Worm (Caenorhabditis elegans): ENCODE measurements around the gene F58E6.8.

The F58E6.8 gene

DNA sequence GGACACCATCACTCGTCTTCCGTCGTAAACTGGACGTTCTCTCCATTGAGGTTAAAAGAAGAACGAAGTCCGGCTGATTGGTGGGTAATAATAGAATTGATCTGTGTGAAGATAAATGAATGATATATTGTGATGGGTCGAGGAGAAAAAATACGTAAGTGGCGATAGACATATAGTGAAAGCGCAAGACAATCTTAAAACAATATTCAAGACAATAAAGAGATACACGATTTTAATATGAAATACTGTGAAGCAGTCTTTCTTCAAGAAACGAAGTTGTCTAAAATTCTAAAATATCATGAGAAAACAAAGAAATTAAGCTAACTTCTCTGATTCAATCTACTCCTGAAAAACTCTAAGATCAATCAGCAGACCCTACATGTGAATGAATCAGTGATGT, 42.1 kb downstream of the F58E6.8 start, which contains the start of gene F40F9.10:
TSS of gene F40F9.10 (minus strand) at position 101 of the 400 bp plus-strand sequence.
- no peak for TF ChIP-seq tbx-11 (GFP tag; IDR thresholded peaks at IDR 0.05)
- TF ChIP-seq aly-1 (tag; optimal IDR thresholded peaks at IDR 0.05): no peak
- TF ChIP-seq tra-4 (tag; optimal IDR thresholded peaks at IDR 0.05): no peak
- no peak for TF ChIP-seq flt-1 (GFP tag; IDR thresholded peaks at IDR 0.05)
- no peak for TF ChIP-seq sea-1 (GFP tag; conservative IDR thresholded peaks at IDR 0.05)
- no peak for TF ChIP-seq tbx-37 (GFP tag; conservative IDR thresholded peaks at IDR 0.05)
- no peak for TF ChIP-seq pes-1 (GFP tag; IDR thresholded peaks at IDR 0.05)
- TF ChIP-seq ceh-13 (GFP tag; optimal IDR thresholded peaks at IDR 0.05): no peak
- TF ChIP-seq F13C5.2 (tag; optimal IDR thresholded peaks at IDR 0.05): no peak
- TF ChIP-seq ets-7 (tag; optimal IDR thresholded peaks at IDR 0.05): no peak

DNA sequence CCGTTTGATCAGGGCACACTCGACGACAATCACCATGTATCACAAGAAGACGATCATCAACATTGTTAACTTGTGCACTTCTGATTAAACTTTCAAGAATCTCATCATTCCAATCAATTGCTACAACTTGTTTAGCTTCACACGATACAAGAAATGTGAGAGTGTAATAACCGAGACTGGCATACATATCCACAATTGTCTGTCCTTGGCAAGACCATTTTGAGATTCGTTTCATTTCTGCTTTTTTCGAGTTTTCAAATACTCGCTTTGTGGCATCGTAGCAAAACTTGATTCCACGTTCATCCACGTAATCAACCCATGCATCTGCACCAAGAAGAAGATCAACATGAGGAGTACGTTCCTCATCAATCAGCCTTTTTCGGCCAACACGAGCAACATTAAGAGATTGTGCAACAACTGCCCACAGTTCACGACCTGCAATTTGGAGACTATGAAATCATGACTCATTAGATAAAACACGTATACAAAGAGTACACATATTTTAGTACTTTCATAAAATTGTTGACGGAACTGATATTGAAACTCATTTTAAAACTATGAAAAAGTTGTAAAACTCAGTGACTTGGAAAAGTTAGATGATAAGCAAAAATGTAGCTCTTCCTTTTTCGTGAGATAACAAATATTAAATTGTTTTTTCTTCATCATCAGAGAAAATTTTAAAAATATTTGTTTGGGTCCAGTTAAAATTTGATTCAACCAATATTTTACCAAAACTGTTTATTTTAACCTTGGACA, 43.0 kb downstream of the F58E6.8 start:
- no peak for TF ChIP-seq F13C5.2 (tag; optimal IDR thresholded peaks at IDR 0.05)
- TF ChIP-seq hmg-4 (GFP tag; optimal IDR thresholded peaks at IDR 0.05): no peak
- TF ChIP-seq hmbx-1 (tag; optimal IDR thresholded peaks at IDR 0.05): no peak
- no peak for TF ChIP-seq tbx-37 (GFP tag; conservative IDR thresholded peaks at IDR 0.05)
- TF ChIP-seq sea-1 (GFP tag; conservative IDR thresholded peaks at IDR 0.05): no peak
- TF ChIP-seq hnd-1 (tag; optimal IDR thresholded peaks at IDR 0.05): no peak
- no peak for TF ChIP-seq flt-1 (GFP tag; IDR thresholded peaks at IDR 0.05)
- no peak for TF ChIP-seq pes-1 (GFP tag; IDR thresholded peaks at IDR 0.05)
- TF ChIP-seq ama-1 (optimal IDR thresholded peaks at IDR 0.05): no peak
- no peak for TF ChIP-seq B0310.2 (tag; optimal IDR thresholded peaks at IDR 0.05)
- no peak for TF ChIP-seq ets-7 (tag; optimal IDR thresholded peaks at IDR 0.05)
- TF ChIP-seq ceh-36 (tag; optimal IDR thresholded peaks at IDR 0.05): no peak

DNA sequence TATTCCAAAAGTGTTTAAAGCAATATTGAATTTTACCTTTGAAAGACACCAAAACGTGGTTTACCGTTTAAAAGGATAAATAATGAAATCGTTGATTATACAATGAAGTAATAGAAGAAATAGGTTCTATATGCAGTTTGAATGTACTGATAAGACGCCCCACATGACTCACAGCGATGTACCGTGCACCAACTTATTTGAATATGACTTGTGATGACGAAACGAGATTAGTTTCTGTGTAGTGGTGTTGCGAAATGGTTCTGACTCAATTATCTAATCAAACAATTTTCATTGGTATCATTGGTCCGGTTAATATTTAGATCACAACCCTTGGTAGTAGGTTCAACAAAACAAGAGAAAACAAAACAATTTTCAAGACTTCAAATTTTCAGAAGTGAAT, 44.5 kb downstream of the F58E6.8 start:
- TF ChIP-seq tbx-11 (GFP tag; IDR thresholded peaks at IDR 0.05) (no peak), tra-4 (tag; optimal IDR thresholded peaks at IDR 0.05) (no peak), ceh-36 (tag; optimal IDR thresholded peaks at IDR 0.05) (no peak), aly-1 (tag; optimal IDR thresholded peaks at IDR 0.05) (no peak), hmg-4 (GFP tag; optimal IDR thresholded peaks at IDR 0.05) (no peak), pes-1 (GFP tag; IDR thresholded peaks at IDR 0.05) (no peak), B0310.2 (tag; optimal IDR thresholded peaks at IDR 0.05) (no peak), F13C5.2 (tag; optimal IDR thresholded peaks at IDR 0.05) (no peak), ets-7 (tag; optimal IDR thresholded peaks at IDR 0.05) (no peak), flt-1 (GFP tag; IDR thresholded peaks at IDR 0.05) (no peak), tbx-37 (GFP tag; conservative IDR thresholded peaks at IDR 0.05) (no peak), hmbx-1 (tag; optimal IDR thresholded peaks at IDR 0.05) (no peak), ama-1 (optimal IDR thresholded peaks at IDR 0.05) (no peak), hnd-1 (tag; optimal IDR thresholded peaks at IDR 0.05) (no peak), ceh-13 (GFP tag; optimal IDR thresholded peaks at IDR 0.05) (no peak), scrt-1 (GFP tag; IDR thresholded peaks at IDR 0.05) (no peak), sea-1 (GFP tag; conservative IDR thresholded peaks at IDR 0.05) (no peak)

DNA sequence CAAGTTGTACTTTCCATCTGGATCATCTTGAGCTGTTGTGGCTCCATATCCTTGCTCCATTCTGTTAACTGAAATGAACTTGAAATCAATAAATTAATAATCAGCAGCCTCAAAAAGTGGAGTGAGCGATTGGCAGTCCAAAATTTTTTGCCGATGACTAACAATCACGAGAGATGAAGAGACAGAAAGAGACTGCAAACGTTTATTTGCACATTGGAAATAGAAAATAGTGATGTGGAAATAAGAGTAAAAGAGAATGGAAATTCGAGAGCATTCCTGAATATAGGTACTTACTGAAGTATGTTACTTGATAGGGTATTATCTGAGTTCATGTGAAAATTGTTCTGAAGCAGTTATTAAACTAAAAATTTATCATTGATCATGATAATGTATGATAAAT, 45.9 kb downstream of the F58E6.8 start, which contains the start of gene tag-120:
TSS of gene tag-120 (minus strand) at position 68 of the 400 bp plus-strand sequence.
- no peak for TF ChIP-seq F13C5.2 (tag; optimal IDR thresholded peaks at IDR 0.05)
- TF ChIP-seq ets-7 (tag; optimal IDR thresholded peaks at IDR 0.05): no peak
- TF ChIP-seq ama-1 (optimal IDR thresholded peaks at IDR 0.05): no peak
- TF ChIP-seq tra-4 (tag; optimal IDR thresholded peaks at IDR 0.05): no peak
- no peak for TF ChIP-seq tbx-37 (GFP tag; conservative IDR thresholded peaks at IDR 0.05)
- TF ChIP-seq aly-1 (tag; optimal IDR thresholded peaks at IDR 0.05): no peak
- no peak for TF ChIP-seq flt-1 (GFP tag; IDR thresholded peaks at IDR 0.05)
- TF ChIP-seq tbx-11 (GFP tag; IDR thresholded peaks at IDR 0.05): no peak

DNA sequence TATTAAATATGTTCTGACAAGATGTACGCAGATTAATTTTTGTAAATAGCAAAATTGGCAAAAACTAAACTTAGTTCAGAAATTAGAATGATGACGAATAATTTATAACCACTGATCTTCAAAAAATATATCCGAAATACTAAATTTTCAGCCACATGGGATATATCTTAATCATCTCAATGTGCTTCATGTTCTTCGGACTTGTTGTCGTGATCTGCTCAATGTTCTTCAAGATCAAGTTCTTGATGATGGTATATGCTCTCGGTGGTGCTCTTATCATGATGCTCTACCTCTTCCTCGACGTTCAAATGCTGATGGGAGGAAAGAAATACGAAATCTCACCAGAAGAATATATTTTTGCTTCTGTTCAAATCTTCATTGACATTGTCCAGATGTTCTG, 49.0 kb downstream of the F58E6.8 start:
- no peak for TF ChIP-seq sea-1 (GFP tag; conservative IDR thresholded peaks at IDR 0.05)
- TF ChIP-seq tra-4 (tag; optimal IDR thresholded peaks at IDR 0.05): no peak
- TF ChIP-seq B0310.2 (tag; optimal IDR thresholded peaks at IDR 0.05): no peak
- TF ChIP-seq ets-7 (tag; optimal IDR thresholded peaks at IDR 0.05): no peak
- no peak for TF ChIP-seq tbx-11 (GFP tag; IDR thresholded peaks at IDR 0.05)
- no peak for TF ChIP-seq flt-1 (GFP tag; IDR thresholded peaks at IDR 0.05)
- no peak for TF ChIP-seq aly-1 (tag; optimal IDR thresholded peaks at IDR 0.05)
- no peak for TF ChIP-seq tbx-37 (GFP tag; conservative IDR thresholded peaks at IDR 0.05)
- no peak for TF ChIP-seq F13C5.2 (tag; optimal IDR thresholded peaks at IDR 0.05)
- TF ChIP-seq ama-1 (optimal IDR thresholded peaks at IDR 0.05): no peak
- no peak for TF ChIP-seq ceh-36 (tag; optimal IDR thresholded peaks at IDR 0.05)
- TF ChIP-seq ceh-13 (GFP tag; optimal IDR thresholded peaks at IDR 0.05): no peak
- no peak for TF ChIP-seq hnd-1 (tag; optimal IDR thresholded peaks at IDR 0.05)
- no peak for TF ChIP-seq pes-1 (GFP tag; IDR thresholded peaks at IDR 0.05)
- TF ChIP-seq hmg-4 (GFP tag; optimal IDR thresholded peaks at IDR 0.05): no peak

Measured in whole organism, early embryonic.